Fruit fly (Drosophila melanogaster) whole organism, embryonic: ENCODE results near the gene Cp7Fa.

Experiments used
- Adf1 ChIP-seq: fragments of 200-800 bp; sonication (Bioruptor generic); IDR thresholded peaks from 2 replicates; pipeline ENCODE4 v1.3.6; 2022; ENCODE audit warnings: missing biosample characterization, missing genetic modification characterization
- BtbVII ChIP-seq: fragments of 200-800 bp; sonication (Bioruptor generic); optimal IDR thresholded peaks from 3 replicates; lab custom pipeline; 2017; ENCODE audit warnings: missing biosample characterization, mild to moderate bottlenecking, missing genetic modification characterization
- CG10565 ChIP-seq: fragments of 200-800 bp; sonication (Bioruptor generic); optimal IDR thresholded peaks from 3 replicates; lab custom pipeline; 2016; ENCODE audit warnings: missing biosample characterization, mild to moderate bottlenecking, missing genetic modification characterization
- CG11560 ChIP-seq: fragments of 200-800 bp; sonication (Bioruptor generic); IDR thresholded peaks from 3 replicates; pipeline ENCODE4 v1.3.6; 2022; ENCODE audit warnings: missing biosample characterization, missing genetic modification characterization
- CG11695 ChIP-seq: fragments of 200-800 bp; sonication (Bioruptor generic); IDR thresholded peaks from 3 replicates; pipeline ENCODE4 v1.3.6; 2022; ENCODE audit warnings: missing biosample characterization, missing genetic modification characterization
- CG12104 ChIP-seq: fragments of 200-800 bp; sonication (Bioruptor generic); optimal IDR thresholded peaks from 3 replicates; lab custom pipeline; 2016; ENCODE audit warnings: missing biosample characterization, missing genetic modification characterization
- CG15011 ChIP-seq: fragments of 200-800 bp; sonication (Bioruptor generic); optimal IDR thresholded peaks from 3 replicates; lab custom pipeline; 2018; ENCODE audit warnings: missing biosample characterization, mild to moderate bottlenecking, missing genetic modification characterization
- CG3407 ChIP-seq: fragments of 200-800 bp; sonication (Bioruptor generic); optimal IDR thresholded peaks from 2 replicates; lab custom pipeline; 2018; ENCODE audit warnings: missing biosample characterization, mild to moderate bottlenecking, missing genetic modification characterization
- CG4820 ChIP-seq: fragments of 200-800 bp; sonication (Bioruptor generic); optimal IDR thresholded peaks from 3 replicates; lab custom pipeline; 2016; ENCODE audit warnings: missing biosample characterization, missing genetic modification characterization
- CG7745 ChIP-seq: fragments of 200-800 bp; sonication (Bioruptor generic); optimal IDR thresholded peaks from 2 replicates; lab custom pipeline; 2018; ENCODE audit warnings: missing biosample characterization, mild to moderate bottlenecking, missing genetic modification characterization, moderate library complexity
- CG7786 ChIP-seq: fragments of 200-800 bp; sonication (Bioruptor generic); optimal IDR thresholded peaks from 2 replicates; lab custom pipeline; 2016; ENCODE audit warnings: missing biosample characterization, missing genetic modification characterization
- CG8290 ChIP-seq, 3 experiments: fragments of 200-800 bp; sonication (Bioruptor generic); optimal IDR thresholded peaks; 2 replicates each; lab custom pipeline; 2016 to 2019; ENCODE audit warnings: missing biosample characterization in 3 of 3, missing genetic modification characterization in 3 of 3, mild to moderate bottlenecking in 2 of 3, moderate library complexity in 1 of 3
- Camta ChIP-seq: fragments of 200-800 bp; sonication (Bioruptor generic); optimal IDR thresholded peaks from 2 replicates; lab custom pipeline; 2016; ENCODE audit warnings: missing biosample characterization, missing genetic modification characterization
- Chrac-16 ChIP-seq: fragments of 200-800 bp; sonication (Bioruptor generic); optimal IDR thresholded peaks from 3 replicates; lab custom pipeline; 2016; ENCODE audit warnings: missing biosample characterization, missing genetic modification characterization
- D19B ChIP-seq: fragments of 200-800 bp; sonication (Bioruptor generic); optimal IDR thresholded peaks from 2 replicates; lab custom pipeline; 2017; ENCODE audit warnings: missing biosample characterization, mild to moderate bottlenecking, missing genetic modification characterization
- Dfd ChIP-seq, 2 experiments: fragments of >200 bp; optimal IDR thresholded peaks; 2 replicates each; lab custom pipeline; 2017; ENCODE audit warnings: missing biosample characterization in 2 of 2, missing genetic modification characterization in 2 of 2
- Doc2 ChIP-seq: fragments of 200-800 bp; sonication (Bioruptor generic); IDR thresholded peaks from 2 replicates; pipeline ENCODE4 v1.3.6; 2022; ENCODE audit warnings: missing biosample characterization, missing genetic modification characterization
- Eip74EF ChIP-seq, 2 experiments: fragments of 200-800 bp in 1 of 2; fragments of >200 bp in 1 of 2; sonication (Bioruptor generic) in 1 of 2; optimal IDR thresholded peaks; 2 replicates each; lab custom pipeline; 2017 to 2019; ENCODE audit warnings: missing biosample characterization in 2 of 2, missing genetic modification characterization in 2 of 2, mild to moderate bottlenecking in 1 of 2, moderate library complexity in 1 of 2
- HLHmδ ChIP-seq: fragments of 200-800 bp; sonication (Bioruptor generic); optimal IDR thresholded peaks from 2 replicates; lab custom pipeline; 2018; ENCODE audit warnings: missing biosample characterization, mild to moderate bottlenecking, missing genetic modification characterization, moderate library complexity
- Hey ChIP-seq: fragments of 200-800 bp; sonication (Bioruptor generic); optimal IDR thresholded peaks from 3 replicates; lab custom pipeline; 2018; ENCODE audit warnings: missing biosample characterization, mild to moderate bottlenecking, missing genetic modification characterization
- Hr51 ChIP-seq, 2 experiments: fragments of 200-800 bp; sonication (Bioruptor generic); optimal IDR thresholded peaks; 2 replicates in 1 of 2; 3 replicates in 1 of 2; lab custom pipeline; 2016 to 2018; ENCODE audit warnings: missing biosample characterization in 2 of 2, missing genetic modification characterization in 2 of 2, mild to moderate bottlenecking in 1 of 2, moderate library complexity in 1 of 2
- Hsf ChIP-seq: fragments of 200-800 bp; sonication (Bioruptor generic); optimal IDR thresholded peaks from 3 replicates; lab custom pipeline; 2016; ENCODE audit warnings: missing biosample characterization, missing genetic modification characterization
- Med ChIP-seq: fragments of 200-800 bp; sonication (Bioruptor generic); peaks from one replicate; lab custom pipeline; 2016; ENCODE audit warnings: missing biosample characterization, missing genetic modification characterization, mild to moderate bottlenecking, inconsistent platforms, moderate library complexity
- Mes4 ChIP-seq: fragments of 200-800 bp; sonication (Bioruptor generic); optimal IDR thresholded peaks from 2 replicates; lab custom pipeline; 2016; ENCODE audit warnings: missing biosample characterization, missing genetic modification characterization
- Mrtf ChIP-seq: fragments of 200-800 bp; sonication (Bioruptor generic); IDR thresholded peaks from 3 replicates; pipeline ENCODE4 v1.3.6; 2022; ENCODE audit warnings: missing biosample characterization, missing genetic modification characterization
- Nf-YC ChIP-seq: fragments of 200-800 bp; optimal IDR thresholded peaks from 3 replicates; lab custom pipeline; 2019; ENCODE audit warnings: missing biosample characterization, mild to moderate bottlenecking, missing genetic modification characterization, moderate library complexity
- Opbp ChIP-seq: fragments of 200-800 bp; sonication (Bioruptor generic); IDR thresholded peaks from 3 replicates; pipeline ENCODE4 v1.3.6; 2022; ENCODE audit warnings: missing biosample characterization, missing genetic modification characterization; ENCODE audit not compliant: partially characterized antibody
- Rx ChIP-seq: fragments of 200-800 bp; sonication (Bioruptor generic); IDR thresholded peaks from 2 replicates; pipeline ENCODE4 v1.3.6; 2022; ENCODE audit warnings: missing biosample characterization, missing genetic modification characterization
- Usf ChIP-seq: fragments of 200-800 bp; sonication (Bioruptor generic); optimal IDR thresholded peaks from 2 replicates; lab custom pipeline; 2017; ENCODE audit warnings: missing genotype, missing biosample characterization, missing genetic modification characterization
- cas ChIP-seq: fragments of 200-800 bp; sonication (Bioruptor generic); IDR thresholded peaks from 2 replicates; pipeline ENCODE4 v1.3.6; 2022; ENCODE audit warnings: missing biosample characterization, missing genetic modification characterization
- corto ChIP-seq: fragments of 200-800 bp; sonication (Bioruptor generic); optimal IDR thresholded peaks from 2 replicates; lab custom pipeline; 2016; ENCODE audit warnings: missing biosample characterization, mild to moderate bottlenecking, missing genetic modification characterization, moderate library complexity
- danr ChIP-seq: fragments of 200-800 bp; sonication (Bioruptor generic); IDR thresholded peaks from 2 replicates; pipeline ENCODE4 v1.3.6; 2022; ENCODE audit warnings: missing biosample characterization, missing genetic modification characterization
- esg ChIP-seq: fragments of 200-800 bp; sonication (Bioruptor generic); conservative IDR thresholded peaks from 2 replicates; pipeline ENCODE4 v1.3.6; 2022; ENCODE audit warnings: missing biosample characterization, missing genetic modification characterization
- eve ChIP-seq, 2 experiments: fragments of >200 bp; optimal IDR thresholded peaks; 2 replicates each; lab custom pipeline; 2017; ENCODE audit warnings: missing biosample characterization in 2 of 2, missing genetic modification characterization in 2 of 2
- gem ChIP-seq: fragments of 200-800 bp; sonication (Bioruptor generic); optimal IDR thresholded peaks from 2 replicates; lab custom pipeline; 2019; ENCODE audit warnings: missing biosample characterization, mild to moderate bottlenecking, missing genetic modification characterization, moderate library complexity
- grau ChIP-seq: fragments of 200-800 bp; optimal IDR thresholded peaks from 3 replicates; lab custom pipeline; 2019; ENCODE audit warnings: missing biosample characterization, mild to moderate bottlenecking, missing genetic modification characterization, moderate library complexity
- gsb-n ChIP-seq: fragments of 200-800 bp; sonication (Bioruptor generic); optimal IDR thresholded peaks from 3 replicates; lab custom pipeline; 2018; ENCODE audit warnings: missing biosample characterization, mild to moderate bottlenecking, missing genetic modification characterization
- kah ChIP-seq: fragments of 200-800 bp; sonication (Bioruptor generic); optimal IDR thresholded peaks from 2 replicates; lab custom pipeline; 2018; ENCODE audit warnings: missing biosample characterization, mild to moderate bottlenecking, missing genetic modification characterization
- lbe ChIP-seq: fragments of 200-800 bp; sonication (Bioruptor generic); optimal IDR thresholded peaks from 2 replicates; lab custom pipeline; 2016; ENCODE audit warnings: missing biosample characterization, mild to moderate bottlenecking, missing genetic modification characterization
- oc ChIP-seq: fragments of 200-800 bp; sonication (Bioruptor generic); optimal IDR thresholded peaks from 2 replicates; lab custom pipeline; 2018; ENCODE audit warnings: missing biosample characterization, mild to moderate bottlenecking, missing genetic modification characterization, moderate library complexity
- phol ChIP-seq: fragments of 200-800 bp; sonication (Bioruptor generic); optimal IDR thresholded peaks from 3 replicates; lab custom pipeline; 2018; ENCODE audit warnings: missing biosample characterization, mild to moderate bottlenecking, missing genetic modification characterization, moderate library complexity
- pita ChIP-seq: fragments of 200-800 bp; sonication (Bioruptor generic); optimal IDR thresholded peaks from 2 replicates; lab custom pipeline; 2017; ENCODE audit warnings: missing biosample characterization, mild to moderate bottlenecking, missing genetic modification characterization
- psq ChIP-seq: fragments of 200-800 bp; sonication (Bioruptor generic); optimal IDR thresholded peaks from 2 replicates; lab custom pipeline; 2017; ENCODE audit warnings: missing biosample characterization, missing genetic modification characterization
- repo ChIP-seq: fragments of 200-800 bp; sonication (Bioruptor generic); optimal IDR thresholded peaks from 2 replicates; lab custom pipeline; 2016; ENCODE audit warnings: missing biosample characterization, missing genetic modification characterization
- rib ChIP-seq: fragments of 200-800 bp; sonication (Bioruptor generic); IDR thresholded peaks from 2 replicates; pipeline ENCODE4 v1.3.6; 2022; ENCODE audit warnings: missing biosample characterization, missing genetic modification characterization
- seq ChIP-seq: fragments of 200-800 bp; sonication (Bioruptor generic); IDR thresholded peaks from 2 replicates; pipeline ENCODE4 v1.3.6; 2022; ENCODE audit warnings: missing biosample characterization, missing genetic modification characterization
- shn ChIP-seq: fragments of 200-800 bp; sonication (Bioruptor generic); optimal IDR thresholded peaks from 3 replicates; lab custom pipeline; 2016; ENCODE audit warnings: missing biosample characterization, missing genetic modification characterization
- tin ChIP-seq: fragments of 200-800 bp; sonication (Bioruptor generic); optimal IDR thresholded peaks from 3 replicates; lab custom pipeline; 2016; ENCODE audit warnings: missing biosample characterization, missing genetic modification characterization
- toy ChIP-seq: fragments of 200-800 bp; sonication (Bioruptor generic); IDR thresholded peaks from 2 replicates; pipeline ENCODE4 v1.3.6; 2022; ENCODE audit warnings: missing biosample characterization, missing genetic modification characterization
- zfh2 ChIP-seq: fragments of 200-800 bp; sonication (Bioruptor generic); optimal IDR thresholded peaks from 2 replicates; lab custom pipeline; 2016; ENCODE audit warnings: missing biosample characterization, missing genetic modification characterization

The Cp7Fa gene

DNA sequence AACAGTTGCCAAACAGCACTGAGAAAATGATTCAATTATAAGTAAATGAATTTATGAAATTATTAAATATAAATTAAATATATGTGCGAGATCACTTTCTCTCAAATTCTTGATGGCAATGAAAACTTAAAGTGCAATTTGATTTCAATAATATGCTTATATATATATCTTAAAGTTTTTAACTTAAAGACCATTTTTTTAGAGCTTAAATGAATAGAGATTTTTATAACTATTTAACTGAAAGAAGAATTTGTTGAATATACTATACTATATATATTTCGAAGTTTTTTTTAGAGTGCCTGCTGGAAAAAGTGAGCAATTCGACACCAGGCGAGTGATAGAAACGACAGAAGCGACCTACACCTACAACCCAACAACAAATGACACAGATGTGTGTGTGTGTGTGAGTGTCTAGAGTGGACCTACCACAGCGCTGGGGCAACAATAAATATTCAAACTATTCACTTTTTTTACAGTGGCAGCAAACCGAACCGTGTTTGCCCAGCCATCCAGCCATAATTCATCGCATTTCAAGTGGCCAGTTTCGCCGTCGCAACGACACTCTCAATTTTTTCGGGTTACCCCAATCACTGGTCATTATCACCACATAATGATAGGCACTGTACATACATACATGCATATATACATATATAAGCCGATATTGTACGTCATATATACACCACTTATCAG, 25.7 kb upstream of the Cp7Fa start (continued):
- TF ChIP-seq psq (GFP tag; lab: Kevin White, UChicago) (no peak), Usf (peak; percentile 11), grau (peak; percentile 81), Doc2 (GFP tag; lab: Robert Waterston, UW) (no peak), BtbVII (peak; percentile 11), Chrac-16 (GFP tag; lab: Kevin White, UChicago) (no peak), lbe (GFP tag; lab: Kevin White, UChicago) (no peak), phol (tag; lab: Kevin White, UChicago) (peak; percentile 85), Hr51 (GFP tag; optimal IDR thresholded peaks at IDR 0.05; lab: Kevin White, UChicago) (peak in 1 of 2 experiments; percentile 75), CG8290 (GFP tag; optimal IDR thresholded peaks at IDR 0.05; lab: Kevin White, UChicago) (no peak), CG8290 (tag; optimal IDR thresholded peaks at IDR 0.05; lab: Kevin White, UChicago) (peak in 1 of 2 experiments; percentile 76), CG7786 (GFP tag; lab: Kevin White, UChicago) (no peak), CG4820 (GFP tag; lab: Kevin White, UChicago) (peak; percentile 11), Eip74EF (GFP tag; optimal IDR thresholded peaks at IDR 0.05; lab: Kevin White, UChicago) (no peak), cas (GFP tag; lab: Robert Waterston, UW) (no peak), Mes4 (GFP tag; lab: Kevin White, UChicago) (no peak), Med (peak; percentile 76), shn (GFP tag; lab: Kevin White, UChicago) (no peak), rib (GFP tag; lab: Robert Waterston, UW) (no peak), danr (GFP tag; lab: Robert Waterston, UW) (no peak), kah (GFP tag; lab: Kevin White, UChicago) (no peak), toy (no peak), CG11695 (GFP tag; lab: Robert Waterston, UW) (0 out of 3 replicates have a peak, but pooled peaks have one; percentile 57), CG10565 (GFP tag; lab: Kevin White, UChicago) (no peak), zfh2 (GFP tag; lab: Kevin White, UChicago) (no peak), CG3407 (no peak), CG12104 (GFP tag; lab: Kevin White, UChicago) (no peak), eve (GFP tag; optimal IDR thresholded peaks at IDR 0.05; lab: Kevin White, UChicago) (no peak), CG15011 (GFP tag; lab: Kevin White, UChicago) (no peak), Hey (tag; lab: Kevin White, UChicago) (no peak), Adf1 (GFP tag; lab: Robert Waterston, UW) (no peak), D19B (GFP tag; lab: Kevin White, UChicago) (no peak), Rx (GFP tag; lab: Robert Waterston, UW) (no peak), oc (tag; lab: Kevin White, UChicago) (peak; percentile 14), seq (no peak), Opbp (no peak), gem (tag; lab: Kevin White, UChicago) (peak; percentile 89), Nf-YC (peak; percentile 27), HLHmδ (GFP tag; lab: Kevin White, UChicago) (no peak), gsb-n (tag; lab: Kevin White, UChicago) (peak; percentile 71), Camta (no peak), tin (peak; percentile 5), corto (GFP tag; lab: Kevin White, UChicago) (no peak), Dfd (GFP tag; optimal IDR thresholded peaks at IDR 0.05; lab: Kevin White, UChicago) (no peak), Hsf (GFP tag; lab: Kevin White, UChicago) (no peak), esg (GFP tag; lab: Robert Waterston, UW) (0 out of 2 replicates have a peak, but pooled peaks have one; percentile 17), pita (GFP tag; lab: Kevin White, UChicago) (no peak), Mrtf (no peak), CG7745 (no peak), CG11560 (tag; lab: Robert Waterston, UW) (no peak), repo (no peak)
